Fruit fly (Drosophila melanogaster) whole organism, embryonic: ENCODE results near the gene kel.

ENCODE experiments used
- ATbp ChIP-seq: fragments of 200-800 bp; sonication (Bioruptor generic); optimal IDR thresholded peaks from 2 replicates; lab custom pipeline; 2017; ENCODE audit warnings: missing biosample characterization, mild to moderate bottlenecking, missing genetic modification characterization, missing genetic modification reagents
- Aef1 ChIP-seq: fragments of 200-800 bp; sonication (Bioruptor generic); IDR thresholded peaks from 3 replicates; pipeline ENCODE4 v1.3.6; 2022; ENCODE audit warnings: missing biosample characterization, missing genetic modification characterization
- B-H2 ChIP-seq: fragments of 200-800 bp; sonication (Bioruptor generic); optimal IDR thresholded peaks from 2 replicates; lab custom pipeline; 2018; ENCODE audit warnings: missing biosample characterization, mild to moderate bottlenecking, missing genetic modification characterization
- CG10979 ChIP-seq: fragments of 200-800 bp; sonication (Bioruptor generic); optimal IDR thresholded peaks from 2 replicates; lab custom pipeline; 2018; ENCODE audit warnings: missing biosample characterization, mild to moderate bottlenecking, missing genetic modification characterization, moderate library complexity
- CG11085 ChIP-seq: fragments of 200-800 bp; sonication (Bioruptor generic); IDR thresholded peaks from 2 replicates; pipeline ENCODE4 v1.3.6; 2022; ENCODE audit warnings: missing biosample characterization, missing genetic modification characterization
- CG11695 ChIP-seq: fragments of 200-800 bp; sonication (Bioruptor generic); IDR thresholded peaks from 3 replicates; pipeline ENCODE4 v1.3.6; 2022; ENCODE audit warnings: missing biosample characterization, missing genetic modification characterization
- CG12236 ChIP-seq: fragments of 200-800 bp; sonication (Bioruptor generic); optimal IDR thresholded peaks from 2 replicates; lab custom pipeline; 2016; ENCODE audit warnings: missing biosample characterization, missing genetic modification characterization
- CG2129 ChIP-seq: fragments of 200-800 bp; sonication (Bioruptor generic); IDR thresholded peaks from 2 replicates; pipeline ENCODE4 v1.3.6; 2022; ENCODE audit warnings: missing biosample characterization, missing genetic modification characterization; ENCODE audit not compliant: partially characterized antibody
- CG30020 ChIP-seq: fragments of 200-800 bp; optimal IDR thresholded peaks from 2 replicates; lab custom pipeline; 2019; ENCODE audit warnings: missing biosample characterization, mild to moderate bottlenecking, missing genetic modification characterization, moderate library complexity
- CG34376 ChIP-seq: fragments of 200-800 bp; sonication (Bioruptor generic); optimal IDR thresholded peaks from 2 replicates; lab custom pipeline; 2018; ENCODE audit warnings: missing biosample characterization, mild to moderate bottlenecking, missing genetic modification characterization
- CG3847 ChIP-seq: fragments of 200-800 bp; sonication (Bioruptor generic); IDR thresholded peaks from 2 replicates; pipeline ENCODE4 v1.3.6; 2022; ENCODE audit warnings: missing biosample characterization, missing genetic modification characterization
- CG4730 ChIP-seq: fragments of 200-800 bp; sonication (Bioruptor generic); IDR thresholded peaks from 2 replicates; pipeline ENCODE4 v1.3.6; 2022; ENCODE audit warnings: missing biosample characterization, missing genetic modification characterization
- CG5180 ChIP-seq: fragments of 200-800 bp; sonication (Bioruptor generic); optimal IDR thresholded peaks from 3 replicates; lab custom pipeline; 2017; ENCODE audit warnings: missing biosample characterization, missing genetic modification characterization, mild to moderate bottlenecking, moderate library complexity, missing genetic modification reagents
- CG8281 ChIP-seq: fragments of 200-800 bp; sonication (Bioruptor generic); optimal IDR thresholded peaks from 2 replicates; lab custom pipeline; 2018; ENCODE audit warnings: missing biosample characterization, mild to moderate bottlenecking, missing genetic modification characterization, moderate library complexity
- CG9437 ChIP-seq: fragments of 200-800 bp; sonication (Bioruptor generic); optimal IDR thresholded peaks from 2 replicates; lab custom pipeline; 2018; ENCODE audit warnings: missing biosample characterization, mild to moderate bottlenecking, missing genetic modification characterization
- CG9609 ChIP-seq: fragments of 200-800 bp; sonication (Bioruptor generic); optimal IDR thresholded peaks from 3 replicates; lab custom pipeline; 2016; ENCODE audit warnings: missing biosample characterization, missing genetic modification characterization
- CHES-1-like ChIP-seq: fragments of 200-800 bp; sonication (Bioruptor generic); optimal IDR thresholded peaks from 2 replicates; lab custom pipeline; 2016; ENCODE audit warnings: missing biosample characterization, missing genetic modification characterization
- Dfd ChIP-seq, 2 experiments: fragments of >200 bp; optimal IDR thresholded peaks; 2 replicates each; lab custom pipeline; 2017; ENCODE audit warnings: missing biosample characterization in 2 of 2, missing genetic modification characterization in 2 of 2
- Dp ChIP-seq: fragments of 200-800 bp; sonication (Bioruptor generic); optimal IDR thresholded peaks from 2 replicates; lab custom pipeline; 2018; ENCODE audit warnings: missing biosample characterization, mild to moderate bottlenecking, missing genetic modification characterization, moderate library complexity
- Hr3 ChIP-seq: fragments of 200-800 bp; sonication (Bioruptor generic); optimal IDR thresholded peaks from 3 replicates; lab custom pipeline; 2016; ENCODE audit warnings: missing biosample characterization, missing genetic modification characterization
- MESR4 ChIP-seq: fragments of 200-800 bp; sonication (Bioruptor generic); optimal IDR thresholded peaks from 2 replicates; lab custom pipeline; 2018; ENCODE audit warnings: missing biosample characterization, mild to moderate bottlenecking, missing genetic modification characterization, moderate library complexity
- NfI ChIP-seq: fragments of 200-800 bp; sonication (Bioruptor generic); optimal IDR thresholded peaks from 3 replicates; lab custom pipeline; 2018; ENCODE audit warnings: missing biosample characterization, mild to moderate bottlenecking, missing genetic modification characterization, moderate library complexity
- Sin3A ChIP-seq: fragments of >200 bp; optimal IDR thresholded peaks from 2 replicates; lab custom pipeline; 2018
- TFAM ChIP-seq: fragments of 200-800 bp; sonication (Bioruptor generic); optimal IDR thresholded peaks from 2 replicates; lab custom pipeline; 2017; ENCODE audit warnings: missing biosample characterization, missing genetic modification characterization, inconsistent platforms
- Vsx1 ChIP-seq: fragments of 200-800 bp; sonication (Bioruptor generic); optimal IDR thresholded peaks from 2 replicates; lab custom pipeline; 2017; ENCODE audit warnings: missing biosample characterization, mild to moderate bottlenecking, missing genetic modification characterization, missing genetic modification reagents
- amos ChIP-seq: fragments of 200-800 bp; sonication (Bioruptor generic); IDR thresholded peaks from 2 replicates; pipeline ENCODE4 v1.3.6; 2022; ENCODE audit warnings: missing biosample characterization, missing genetic modification characterization; ENCODE audit not compliant: partially characterized antibody
- aop ChIP-seq: fragments of 200-800 bp; sonication (Bioruptor generic); IDR thresholded peaks from 2 replicates; pipeline ENCODE4 v1.3.6; 2022; ENCODE audit warnings: missing biosample characterization, missing genetic modification characterization
- cas ChIP-seq: fragments of 200-800 bp; sonication (Bioruptor generic); IDR thresholded peaks from 2 replicates; pipeline ENCODE4 v1.3.6; 2022; ENCODE audit warnings: missing biosample characterization, missing genetic modification characterization
- crol ChIP-seq: fragments of 200-800 bp; sonication (Bioruptor generic); IDR thresholded peaks from 2 replicates; pipeline ENCODE4 v1.3.6; 2022; ENCODE audit warnings: missing biosample characterization, missing genetic modification characterization
- fd3F ChIP-seq: fragments of 200-800 bp; sonication (Bioruptor generic); optimal IDR thresholded peaks from 2 replicates; lab custom pipeline; 2018; ENCODE audit warnings: missing biosample characterization, mild to moderate bottlenecking, missing genetic modification characterization, moderate library complexity
- fru ChIP-seq: fragments of >200 bp; optimal IDR thresholded peaks from 2 replicates; lab custom pipeline; 2017
- ftz-f1 ChIP-seq: fragments of 200-800 bp; sonication (Bioruptor generic); optimal IDR thresholded peaks from 2 replicates; lab custom pipeline; 2016; ENCODE audit warnings: missing biosample characterization, missing genetic modification characterization
- gsb ChIP-seq: fragments of 200-800 bp; sonication (Bioruptor generic); IDR thresholded peaks from 2 replicates; pipeline ENCODE4 v1.3.6; 2022; ENCODE audit warnings: missing biosample characterization, missing genetic modification characterization
- gsb-n ChIP-seq: fragments of 200-800 bp; sonication (Bioruptor generic); optimal IDR thresholded peaks from 3 replicates; lab custom pipeline; 2018; ENCODE audit warnings: missing biosample characterization, mild to moderate bottlenecking, missing genetic modification characterization
- hth ChIP-seq: fragments of >200 bp; optimal IDR thresholded peaks from 2 replicates; lab custom pipeline; 2017; ENCODE audit warnings: inconsistent platforms
- lola ChIP-seq, 3 experiments: fragments of >200 bp in 2 of 3; fragments of 200-800 bp in 1 of 3; sonication (Bioruptor generic) in 1 of 3; optimal IDR thresholded peaks; 2 replicates each; lab custom pipeline; 2017 to 2019; ENCODE audit warnings: missing biosample characterization in 3 of 3, missing genetic modification characterization in 3 of 3, mild to moderate bottlenecking in 1 of 3, moderate library complexity in 1 of 3
- nmo ChIP-seq: fragments of 200-800 bp; sonication (Bioruptor generic); optimal IDR thresholded peaks from 2 replicates; lab custom pipeline; 2018; ENCODE audit warnings: missing biosample characterization, mild to moderate bottlenecking, missing genetic modification characterization, moderate library complexity
- p53 ChIP-seq: fragments of 200-800 bp; sonication (Bioruptor generic); optimal IDR thresholded peaks from 2 replicates; lab custom pipeline; 2016; ENCODE audit warnings: missing biosample characterization, missing genetic modification characterization
- pb ChIP-seq: fragments of 200-800 bp; sonication (Bioruptor generic); optimal IDR thresholded peaks from 3 replicates; lab custom pipeline; 2016; ENCODE audit warnings: missing biosample characterization, missing genetic modification characterization
- pfk ChIP-seq: fragments of 200-800 bp; sonication (Bioruptor generic); optimal IDR thresholded peaks from 2 replicates; lab custom pipeline; 2018; ENCODE audit warnings: missing biosample characterization, mild to moderate bottlenecking, missing genetic modification characterization, moderate library complexity
- prd ChIP-seq, 3 experiments: fragments of >200 bp in 2 of 3; fragments of 200-800 bp in 1 of 3; sonication (Bioruptor generic) in 1 of 3; optimal IDR thresholded peaks in 2 of 3; IDR thresholded peaks in 1 of 3; 2 replicates in 2 of 3; 3 replicates in 1 of 3; pipeline versions ENCODE4 v1.3.6 to Lab custom; 2017 to 2022; ENCODE audit warnings: missing biosample characterization in 1 of 3, missing genetic modification characterization in 1 of 3
- ranshi ChIP-seq: fragments of 200-800 bp; sonication (Bioruptor generic); IDR thresholded peaks from 2 replicates; pipeline ENCODE4 v1.3.6; 2022; ENCODE audit warnings: missing biosample characterization, missing genetic modification characterization
- rib ChIP-seq: fragments of 200-800 bp; sonication (Bioruptor generic); IDR thresholded peaks from 2 replicates; pipeline ENCODE4 v1.3.6; 2022; ENCODE audit warnings: missing biosample characterization, missing genetic modification characterization
- tgo ChIP-seq: fragments of 200-800 bp; sonication (Bioruptor generic); IDR thresholded peaks from 3 replicates; pipeline ENCODE4 v1.3.6; 2022; ENCODE audit warnings: missing biosample characterization, missing genetic modification characterization
- tin ChIP-seq: fragments of 200-800 bp; sonication (Bioruptor generic); optimal IDR thresholded peaks from 3 replicates; lab custom pipeline; 2016; ENCODE audit warnings: missing biosample characterization, missing genetic modification characterization
- unpg ChIP-seq: fragments of 200-800 bp; sonication (Bioruptor generic); optimal IDR thresholded peaks from 3 replicates; lab custom pipeline; 2018; ENCODE audit warnings: missing biosample characterization, mild to moderate bottlenecking, missing genetic modification characterization, moderate library complexity
- usp ChIP-seq: fragments of >200 bp; optimal IDR thresholded peaks from 2 replicates; lab custom pipeline; 2017; ENCODE audit warnings: missing biosample characterization, missing genetic modification characterization
- wek ChIP-seq: fragments of 200-800 bp; sonication (Bioruptor generic); optimal IDR thresholded peaks from 3 replicates; lab custom pipeline; 2018; ENCODE audit warnings: missing biosample characterization, mild to moderate bottlenecking, missing genetic modification characterization, moderate library complexity
- wor ChIP-seq: fragments of 200-800 bp; sonication (Bioruptor generic); IDR thresholded peaks from 2 replicates; pipeline ENCODE4 v1.3.6; 2022; ENCODE audit warnings: missing biosample characterization, missing genetic modification characterization

Gene kel

dm6 chr2L:18121367-18122230, 16.3 kb downstream of the kel start (continued):
- TF ChIP-seq pb (GFP tag; lab: Kevin White, UChicago) (peak; percentile 29), Hr3 (GFP tag; lab: Kevin White, UChicago) (peak; percentile 34), CG4730 (GFP tag; lab: Robert Waterston, UW) (no peak), crol (GFP tag; lab: Robert Waterston, UW) (no peak), Dp (no peak), fru (lab: Kevin White, UChicago) (no peak), aop (GFP tag; lab: Robert Waterston, UW) (no peak), p53 (no peak), Sin3A (lab: Kevin White, UChicago) (no peak), tin (GFP tag; lab: Kevin White, UChicago) (peak; percentile 32), ftz-f1 (GFP tag; lab: Kevin White, UChicago) (no peak), CG30020 (tag; lab: Kevin White, UChicago) (no peak), CHES-1-like (GFP tag; lab: Kevin White, UChicago) (peak; percentile 3), CG9437 (peak; percentile 10), CG9609 (GFP tag; lab: Kevin White, UChicago) (peak; percentile 10), ATbp (GFP tag; lab: Kevin White, UChicago) (peak; percentile 45), rib (no peak), MESR4 (GFP tag; lab: Kevin White, UChicago) (no peak), wor (GFP tag; lab: Robert Waterston, UW) (no peak; the same call in 1 of the 2 replicates), Vsx1 (GFP tag; lab: Kevin White, UChicago) (no peak), CG11085 (GFP tag; lab: Robert Waterston, UW) (0 out of 2 replicates have a peak, but pooled peaks have one; percentile 28), B-H2 (GFP tag; lab: Kevin White, UChicago) (no peak), NfI (GFP tag; lab: Kevin White, UChicago) (peak; percentile 24), gsb (GFP tag; lab: Robert Waterston, UW) (no peak), CG5180 (GFP tag; lab: Kevin White, UChicago) (peak; percentile 10), lola (GFP tag; optimal IDR thresholded peaks at IDR 0.05; lab: Kevin White, UChicago) (no peak), CG34376 (GFP tag; lab: Kevin White, UChicago) (no peak), unpg (GFP tag; lab: Kevin White, UChicago) (peak; percentile 53), tgo (GFP tag; lab: Robert Waterston, UW) (peak; percentile 39; the same call in 2 of the 3 replicates), gsb-n (tag; lab: Kevin White, UChicago) (no peak), ranshi (GFP tag; lab: Robert Waterston, UW) (peak; percentile 27; the same call in 1 of the 2 replicates), pfk (no peak), nmo (peak; percentile 63), amos (GFP tag; lab: Robert Waterston, UW) (no peak), hth (lab: Kevin White, UChicago) (no peak), usp (GFP tag; lab: Kevin White, UChicago) (no peak), fd3F (no peak), cas (no peak), CG2129 (no peak), TFAM (no peak), Aef1 (GFP tag; lab: Robert Waterston, UW) (no peak), CG8281 (tag; lab: Kevin White, UChicago) (no peak), prd (optimal IDR thresholded peaks at IDR 0.05; lab: Kevin White, UChicago) (no peak), prd (GFP tag; IDR thresholded peaks at IDR 0.05; lab: Robert Waterston, UW) (peak; percentile 74), CG11695 (GFP tag; lab: Robert Waterston, UW) (peak; percentile 59; the same call in 1 of the 3 replicates), wek (GFP tag; lab: Kevin White, UChicago) (no peak), CG12236 (GFP tag; lab: Kevin White, UChicago) (no peak), Dfd (GFP tag; optimal IDR thresholded peaks at IDR 0.05; lab: Kevin White, UChicago) (no peak), CG3847 (GFP tag; lab: Robert Waterston, UW) (0 out of 2 replicates have a peak, but pooled peaks have one; percentile 38), CG10979 (no peak)
